Worm (Caenorhabditis elegans) whole organism, late embryonic: ENCODE measurements around the gene R05G6.9.

Source experiments
- C08G9.2 ChIP-seq: sonication (generic microtip); optimal IDR thresholded peaks from 2 replicates; lab custom pipeline; 2016; ENCODE audit warnings: mild to moderate bottlenecking, missing genetic modification characterization, moderate library complexity, missing compliant biosample characterization
- C38D4.7 ChIP-seq: fragments of 200-800 bp; sonication (Bioruptor generic); optimal IDR thresholded peaks from 2 replicates; lab custom pipeline; 2018; ENCODE audit warnings: mild to moderate bottlenecking, missing genetic modification characterization, moderate library complexity, missing compliant biosample characterization
- F13H6.1 ChIP-seq: sonication (generic microtip); optimal IDR thresholded peaks from 2 replicates; lab custom pipeline; 2016; ENCODE audit warnings: missing genetic modification characterization, missing compliant biosample characterization
- K09A11.1 ChIP-seq: sonication (generic microtip); optimal IDR thresholded peaks from 2 replicates; lab custom pipeline; 2017; ENCODE audit warnings: antibody characterized with exemption, mild to moderate bottlenecking, missing genetic modification characterization, missing compliant biosample characterization; ENCODE audit not compliant: insufficient read depth
- T23F11.4 ChIP-seq: fragments of 200-800 bp; sonication (Bioruptor generic); optimal IDR thresholded peaks from 2 replicates; lab custom pipeline; 2018; ENCODE audit warnings: mild to moderate bottlenecking, missing genetic modification characterization, missing compliant biosample characterization
- ahr-1 ChIP-seq: sonication (generic microtip); optimal IDR thresholded peaks from 2 replicates; lab custom pipeline; 2016; ENCODE audit warnings: missing genetic modification characterization, missing compliant biosample characterization
- ama-1 ChIP-seq: fragments of 150-350 bp; optimal IDR thresholded peaks from 2 replicates; lab custom pipeline; 2014
- ceh-19 ChIP-seq: fragments of 200-800 bp; sonication (Bioruptor generic); optimal IDR thresholded peaks from 2 replicates; lab custom pipeline; 2018; ENCODE audit warnings: mild to moderate bottlenecking, missing genetic modification characterization, missing compliant biosample characterization
- ceh-2 ChIP-seq: sonication (generic microtip); optimal IDR thresholded peaks from 2 replicates; lab custom pipeline; 2016; ENCODE audit warnings: missing genotype, missing genetic modification characterization, missing compliant biosample characterization
- ceh-22 ChIP-seq: sonication (generic microtip); optimal IDR thresholded peaks from 2 replicates; lab custom pipeline; 2017; ENCODE audit warnings: missing biosample characterization, missing genetic modification characterization
- ceh-24 ChIP-seq: sonication (generic microtip); optimal IDR thresholded peaks from 2 replicates; lab custom pipeline; 2016; ENCODE audit warnings: mild to moderate bottlenecking, missing genetic modification characterization, missing compliant biosample characterization
- ceh-30 ChIP-seq: fragments of 150-350 bp; optimal IDR thresholded peaks from 2 replicates; lab custom pipeline; 2014; ENCODE audit warnings: missing biosample characterization, missing genetic modification characterization
- ceh-31 ChIP-seq: sonication (generic microtip); optimal IDR thresholded peaks from 2 replicates; lab custom pipeline; 2016; ENCODE audit warnings: missing genetic modification characterization, missing compliant biosample characterization
- ceh-34 ChIP-seq: sonication (generic microtip); optimal IDR thresholded peaks from 2 replicates; lab custom pipeline; 2016; ENCODE audit warnings: mild to moderate bottlenecking, missing genetic modification characterization, missing compliant biosample characterization
- ceh-45 ChIP-seq: fragments of 200-800 bp; sonication (Bioruptor generic); IDR thresholded peaks from 2 replicates; pipeline ENCODE4 v1.3.6; 2022; ENCODE audit warnings: missing genetic modification reagents, missing genetic modification characterization, missing compliant biosample characterization
- ceh-48 ChIP-seq: sonication (generic microtip); optimal IDR thresholded peaks from 2 replicates; lab custom pipeline; 2016; ENCODE audit warnings: missing genetic modification characterization, inconsistent platforms, missing compliant biosample characterization
- ceh-6 ChIP-seq: fragments of 200-800 bp; sonication (Bioruptor generic); optimal IDR thresholded peaks from 2 replicates; lab custom pipeline; 2018; ENCODE audit warnings: mild to moderate bottlenecking, missing genetic modification characterization, missing compliant biosample characterization
- che-1 ChIP-seq: sonication (generic microtip); optimal IDR thresholded peaks from 2 replicates; lab custom pipeline; 2016; ENCODE audit warnings: mild to moderate bottlenecking, missing genetic modification characterization, missing compliant biosample characterization
- dmd-4 ChIP-seq: sonication (generic microtip); optimal IDR thresholded peaks from 2 replicates; lab custom pipeline; 2016; ENCODE audit warnings: borderline replicate concordance, missing genetic modification characterization, missing compliant biosample characterization
- elt-2 ChIP-seq: sonication (generic microtip); optimal IDR thresholded peaks from 2 replicates; lab custom pipeline; 2016; ENCODE audit warnings: missing genetic modification reagents, missing genetic modification characterization, missing compliant biosample characterization
- eyg-1 ChIP-seq: sonication (generic microtip); optimal IDR thresholded peaks from 2 replicates; lab custom pipeline; 2016; ENCODE audit warnings: missing genotype, missing genetic modification characterization, missing compliant biosample characterization
- fkh-6 ChIP-seq: sonication (generic microtip); optimal IDR thresholded peaks from 2 replicates; lab custom pipeline; 2016; ENCODE audit warnings: missing genetic modification characterization, missing compliant biosample characterization
- hlh-30 ChIP-seq: sonication (generic microtip); optimal IDR thresholded peaks from 2 replicates; lab custom pipeline; 2017; ENCODE audit warnings: antibody characterized with exemption, missing genetic modification characterization, missing compliant biosample characterization; ENCODE audit not compliant: insufficient read depth
- hlh-8 ChIP-seq: sonication (generic microtip); optimal IDR thresholded peaks from 2 replicates; lab custom pipeline; 2016; ENCODE audit warnings: missing genotype, missing genetic modification characterization, missing compliant biosample characterization
- madf-2 ChIP-seq: sonication (generic microtip); optimal IDR thresholded peaks from 2 replicates; lab custom pipeline; 2017; ENCODE audit warnings: missing genetic modification characterization, missing compliant biosample characterization
- nfya-1 ChIP-seq: sonication (generic microtip); optimal IDR thresholded peaks from 2 replicates; lab custom pipeline; 2017; ENCODE audit warnings: missing genetic modification characterization, mild to moderate bottlenecking, missing compliant biosample characterization, antibody characterized with exemption, moderate library complexity
- nhr-11 ChIP-seq: fragments of 150-350 bp; optimal IDR thresholded peaks from 2 replicates; lab custom pipeline; 2014; ENCODE audit warnings: missing biosample characterization, missing genetic modification characterization
- pag-3 ChIP-seq: sonication (generic microtip); optimal IDR thresholded peaks from 2 replicates; lab custom pipeline; 2016; ENCODE audit warnings: missing compliant biosample characterization, missing genetic modification characterization, borderline replicate concordance
- pat-9 ChIP-seq: fragments of 200-800 bp; sonication (Bioruptor generic); optimal IDR thresholded peaks from 2 replicates; lab custom pipeline; 2018; ENCODE audit warnings: mild to moderate bottlenecking, missing genetic modification characterization, moderate library complexity, missing compliant biosample characterization
- pax-1 ChIP-seq: fragments of 150-350 bp; optimal IDR thresholded peaks from 2 replicates; lab custom pipeline; 2014; ENCODE audit warnings: missing biosample characterization, missing genetic modification characterization
- pha-2 ChIP-seq: sonication (generic microtip); optimal IDR thresholded peaks from 2 replicates; lab custom pipeline; 2017; ENCODE audit warnings: mild to moderate bottlenecking, missing genetic modification characterization, missing compliant biosample characterization
- pros-1 ChIP-seq: fragments of 150-350 bp; optimal IDR thresholded peaks from 2 replicates; lab custom pipeline; 2014; ENCODE audit warnings: missing biosample characterization, missing genetic modification reagents, missing genetic modification characterization
- ref-2 ChIP-seq: sonication (generic microtip); optimal IDR thresholded peaks from 2 replicates; lab custom pipeline; 2016; ENCODE audit warnings: missing genetic modification characterization, missing compliant biosample characterization
- rnt-1 ChIP-seq: sonication (generic microtip); optimal IDR thresholded peaks from 2 replicates; lab custom pipeline; 2016; ENCODE audit warnings: missing genetic modification characterization, missing compliant biosample characterization
- sdc-2 ChIP-seq: sonication (generic microtip); optimal IDR thresholded peaks from 2 replicates; lab custom pipeline; 2016; ENCODE audit warnings: missing genotype, missing genetic modification characterization, missing compliant biosample characterization
- sox-2 ChIP-seq: fragments of 200-800 bp; sonication (Bioruptor generic); IDR thresholded peaks from 2 replicates; pipeline ENCODE4 v1.3.6; 2022; ENCODE audit warnings: missing genetic modification reagents, missing genetic modification characterization, missing compliant biosample characterization
- sox-4 ChIP-seq: sonication (generic microtip); optimal IDR thresholded peaks from 2 replicates; lab custom pipeline; 2017; ENCODE audit warnings: mild to moderate bottlenecking, missing genetic modification characterization, inconsistent platforms, missing compliant biosample characterization
- syd-9 ChIP-seq: sonication (generic microtip); optimal IDR thresholded peaks from 2 replicates; lab custom pipeline; 2016; ENCODE audit warnings: mild to moderate bottlenecking, missing genetic modification characterization, moderate library complexity, missing compliant biosample characterization
- tbx-2 ChIP-seq: sonication (generic microtip); optimal IDR thresholded peaks from 2 replicates; lab custom pipeline; 2016; ENCODE audit warnings: missing genetic modification characterization, missing compliant biosample characterization
- tbx-7 ChIP-seq: sonication (generic microtip); optimal IDR thresholded peaks from 2 replicates; lab custom pipeline; 2016; ENCODE audit warnings: missing genotype, missing genetic modification characterization, missing compliant biosample characterization
- unc-42 ChIP-seq: sonication (generic microtip); optimal IDR thresholded peaks from 2 replicates; lab custom pipeline; 2016; ENCODE audit warnings: missing genotype, missing genetic modification characterization, missing compliant biosample characterization
- unc-55 ChIP-seq: sonication (generic microtip); optimal IDR thresholded peaks from 2 replicates; lab custom pipeline; 2017; ENCODE audit warnings: missing biosample characterization, missing genetic modification reagents, missing genetic modification characterization
- unc-86 ChIP-seq: sonication (generic microtip); optimal IDR thresholded peaks from 2 replicates; lab custom pipeline; 2016; ENCODE audit warnings: missing genetic modification characterization, missing compliant biosample characterization
- ztf-16 ChIP-seq: sonication (generic microtip); optimal IDR thresholded peaks from 2 replicates; lab custom pipeline; 2017; ENCODE audit warnings: missing genetic modification characterization, missing compliant biosample characterization

Gene R05G6.9

DNA sequence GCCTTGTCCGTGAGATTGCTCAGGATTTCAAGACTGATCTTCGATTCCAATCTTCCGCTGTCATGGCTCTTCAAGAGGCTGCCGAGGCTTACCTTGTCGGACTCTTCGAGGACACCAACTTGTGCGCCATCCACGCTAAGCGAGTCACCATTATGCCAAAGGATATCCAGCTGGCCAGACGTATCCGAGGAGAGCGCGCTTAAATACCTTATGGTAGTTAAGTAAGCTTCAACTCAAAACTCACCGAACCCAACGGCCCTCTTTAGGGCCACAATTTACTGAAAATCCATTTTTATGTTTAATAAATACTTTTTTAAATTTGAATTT lies 27.6 kb downstream of the R05G6.9 start:
- TF ChIP-seq eyg-1 (tag; lab: Kevin White, UChicago) (no peak), unc-55 (GFP tag; lab: Kevin White, UChicago) (no peak), K09A11.1 (tag; lab: Kevin White, UChicago) (no peak), fkh-6 (tag; lab: Kevin White, UChicago) (no peak), ref-2 (tag; lab: Kevin White, UChicago) (no peak), ceh-19 (no peak), pat-9 (no peak), unc-42 (tag; lab: Kevin White, UChicago) (no peak), ceh-31 (no peak), hlh-8 (tag; lab: Kevin White, UChicago) (no peak), pax-1 (tag; lab: Kevin White, UChicago) (no peak), pag-3 (tag; lab: Kevin White, UChicago) (no peak), sox-4 (tag; lab: Kevin White, UChicago) (no peak), sox-2 (no peak)

DNA sequence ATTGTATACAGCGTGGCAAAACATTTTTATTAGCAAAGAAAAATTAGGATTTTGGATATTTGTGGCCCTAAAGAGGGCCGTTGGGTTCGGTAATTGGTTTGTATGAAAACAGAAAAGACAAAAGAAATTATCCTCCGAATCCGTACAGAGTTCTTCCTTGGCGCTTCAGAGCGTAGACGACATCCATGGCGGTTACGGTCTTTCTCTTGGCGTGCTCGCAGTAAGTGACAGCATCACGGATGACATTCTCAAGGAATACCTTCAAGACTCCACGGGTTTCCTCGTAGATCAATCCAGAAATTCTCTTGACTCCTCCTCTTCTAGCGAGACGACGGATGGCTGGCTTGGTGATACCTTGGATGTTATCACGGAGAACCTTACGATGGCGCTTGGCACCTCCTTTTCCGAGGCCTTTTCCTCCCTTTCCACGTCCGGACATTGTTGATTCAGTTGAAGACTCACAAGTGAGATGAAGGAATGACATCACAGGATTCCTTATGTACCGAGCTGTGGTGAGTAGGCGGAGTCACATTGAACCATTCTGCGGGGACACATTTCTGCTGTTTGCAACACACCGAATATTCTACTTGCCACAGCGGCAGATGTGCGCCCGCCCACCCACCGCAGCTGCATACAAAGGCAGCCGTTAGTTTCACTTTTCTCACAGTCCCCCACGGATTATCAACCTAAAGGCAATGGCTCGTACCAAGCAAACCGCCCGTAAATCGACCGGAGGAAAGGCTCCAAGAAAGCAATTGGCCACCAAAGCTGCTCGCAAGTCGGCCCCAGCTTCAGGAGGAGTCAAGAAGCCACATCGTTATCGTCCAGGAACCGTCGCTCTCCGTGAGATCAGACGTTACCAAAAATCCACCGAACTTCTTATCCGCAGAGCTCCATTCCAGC lies 28.3 kb downstream of the R05G6.9 start, which contains the start of the genes his-60 and his-59:
Gene his-60, minus strand, starts transcription at position 439 of the 903 bp plus-strand sequence.
Gene his-59, plus strand, starts transcription at position 696 of the 903 bp plus-strand sequence.
- peak; percentile 57 for TF ChIP-seq sdc-2 (tag; lab: Kevin White, UChicago)
- peak; percentile 76 for TF ChIP-seq tbx-2 (tag; lab: Kevin White, UChicago)
- no peak for TF ChIP-seq unc-55 (GFP tag; lab: Kevin White, UChicago)
- no peak for TF ChIP-seq madf-2
- peak; percentile 77 for TF ChIP-seq ceh-34 (tag; lab: Kevin White, UChicago)
- peak; percentile 33 for TF ChIP-seq nfya-1 (tag; lab: Kevin White, UChicago)
- TF ChIP-seq F13H6.1 (tag; lab: Kevin White, UChicago), result no peak
- TF ChIP-seq eyg-1 (tag; lab: Kevin White, UChicago), result no peak
- TF ChIP-seq elt-2 (tag; lab: Kevin White, UChicago), result peak; percentile 16
- TF ChIP-seq ztf-16 (tag; lab: Kevin White, UChicago), result peak; percentile 16
- TF ChIP-seq tbx-7 (tag; lab: Kevin White, UChicago), result peak; percentile 19
- no peak for TF ChIP-seq pha-2
- no peak for TF ChIP-seq T23F11.4
- peak; percentile 0 for TF ChIP-seq ceh-6 (GFP tag; lab: Kevin White, UChicago)
- peak; percentile 25 for TF ChIP-seq hlh-30
- peak; percentile 24 for TF ChIP-seq ceh-22
- TF ChIP-seq unc-86, result no peak
- TF ChIP-seq pros-1 (tag; lab: Kevin White, UChicago), result peak; percentile 31
- peak; percentile 77 for TF ChIP-seq ceh-31
- peak; percentile 90 for TF ChIP-seq ama-1 (lab: Kevin White, UChicago)
- no peak for TF ChIP-seq C38D4.7 (GFP tag; lab: Kevin White, UChicago)
- TF ChIP-seq ref-2 (tag; lab: Kevin White, UChicago), result peak; percentile 83
- TF ChIP-seq pat-9, result no peak
- TF ChIP-seq, all 69 proteins: peak for 14

DNA sequence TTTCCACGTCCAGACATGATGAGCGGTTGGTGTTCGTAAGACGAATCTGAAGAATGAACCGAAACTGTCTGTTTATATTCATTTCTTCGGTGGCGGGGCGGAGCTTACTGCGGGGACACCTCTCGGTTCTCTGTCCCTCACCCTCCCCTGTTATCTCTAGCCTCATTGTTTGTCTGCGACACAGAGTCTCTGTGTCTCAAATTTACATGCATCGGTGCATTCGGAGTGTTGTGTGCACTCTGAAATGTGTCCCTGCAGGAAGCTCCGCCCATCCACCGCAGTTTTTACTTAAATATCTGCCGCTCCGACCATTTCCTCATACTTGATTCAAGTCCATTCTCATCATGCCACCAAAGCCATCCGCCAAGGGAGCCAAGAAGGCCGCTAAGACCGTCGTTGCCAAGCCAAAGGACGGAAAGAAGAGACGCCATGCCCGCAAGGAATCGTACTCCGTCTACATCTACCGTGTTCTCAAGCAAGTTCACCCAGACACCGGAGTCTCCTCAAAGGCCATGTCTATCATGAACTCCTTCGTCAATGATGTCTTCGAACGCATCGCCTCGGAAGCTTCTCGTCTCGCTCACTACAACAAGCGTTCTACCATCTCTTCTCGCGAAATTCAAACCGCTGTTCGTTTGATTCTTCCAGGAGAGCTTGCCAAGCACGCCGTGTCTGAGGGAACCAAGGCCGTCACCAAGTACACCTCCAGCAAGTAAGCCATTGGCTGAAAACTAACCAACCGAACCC lies 29.7 kb downstream of the R05G6.9 start, which contains the start of the genes his-61 and his-62:
Gene his-61, minus strand, starts transcription at position 17 of the 747 bp plus-strand sequence.
Gene his-62, plus strand, starts transcription at position 345 of the 747 bp plus-strand sequence.
- TF ChIP-seq rnt-1 (tag; lab: Kevin White, UChicago), result peak; percentile 65
- no peak for TF ChIP-seq ceh-48 (tag; lab: Kevin White, UChicago)
- no peak for TF ChIP-seq K09A11.1 (tag; lab: Kevin White, UChicago)
- TF ChIP-seq C08G9.2 (tag; lab: Kevin White, UChicago), result peak; percentile 57
- TF ChIP-seq ceh-6 (GFP tag; lab: Kevin White, UChicago), result peak; percentile 15
- TF ChIP-seq nhr-11 (tag; lab: Kevin White, UChicago), result no peak
- TF ChIP-seq che-1, result no peak
- TF ChIP-seq ceh-24 (tag; lab: Kevin White, UChicago), result no peak
- TF ChIP-seq ceh-2 (tag; lab: Kevin White, UChicago), result peak; percentile 60
- TF ChIP-seq dmd-4, result peak; percentile 39
- peak; percentile 66; the same call in 1 of the 2 replicates for TF ChIP-seq ceh-45 (GFP tag; lab: Robert Waterston, UW)
- TF ChIP-seq sox-4 (tag; lab: Kevin White, UChicago), result no peak
- peak; percentile 78 for TF ChIP-seq pros-1 (tag; lab: Kevin White, UChicago)
- no peak for TF ChIP-seq ceh-30 (tag; lab: Kevin White, UChicago)
- peak; percentile 94 for TF ChIP-seq ceh-34 (tag; lab: Kevin White, UChicago)
- TF ChIP-seq ceh-22, result no peak
- TF ChIP-seq ztf-16 (tag; lab: Kevin White, UChicago), result peak; percentile 44
- peak; percentile 38 for TF ChIP-seq ahr-1
- peak; percentile 88 for TF ChIP-seq tbx-2 (tag; lab: Kevin White, UChicago)
- TF ChIP-seq nfya-1 (tag; lab: Kevin White, UChicago), result peak; percentile 81
- TF ChIP-seq madf-2, result peak; percentile 46
- TF ChIP-seq syd-9 (tag; lab: Kevin White, UChicago), result peak; percentile 2
- TF ChIP-seq hlh-30, result no peak
